Worm (Caenorhabditis elegans): ENCODE data around the gene T10H4.13.

DNA sequence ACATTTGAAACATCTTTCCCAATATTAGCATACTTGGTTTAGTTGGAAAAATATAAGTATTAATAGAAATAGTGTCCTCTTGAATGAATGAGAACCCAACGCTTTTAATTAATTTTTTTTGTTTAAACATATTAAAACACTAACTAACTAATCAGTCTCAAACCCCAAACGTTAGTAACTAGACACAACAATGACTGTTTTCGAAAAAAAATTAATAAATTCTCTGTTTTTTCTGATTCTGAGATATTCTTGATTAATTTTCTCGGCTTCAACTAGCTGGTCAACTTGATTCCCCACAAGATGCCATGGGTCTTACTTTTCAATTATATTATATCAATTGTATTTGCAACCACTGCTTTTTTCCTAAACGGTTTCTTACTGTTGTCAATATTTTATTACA is 15.2 kb downstream of the T10H4.13 start, which contains the start of gene srbc-76:
- TF ChIP-seq pha-4 (tag; optimal IDR thresholded peaks at IDR 0.05) (no peak), rnt-1 (tag; optimal IDR thresholded peaks at IDR 0.05) (no peak), unc-3 (GFP tag; conservative IDR thresholded peaks at IDR 0.05) (no peak), unc-3 (tag; optimal IDR thresholded peaks at IDR 0.05) (no peak), F13H6.1 (tag; optimal IDR thresholded peaks at IDR 0.05) (no peak), ceh-18 (tag; optimal IDR thresholded peaks at IDR 0.05) (no peak), nfya-1 (tag; optimal IDR thresholded peaks at IDR 0.05) (no peak), ceh-9 (tag; optimal IDR thresholded peaks at IDR 0.05) (no peak)
